Fruit fly (Drosophila melanogaster) whole organism, pupa: Measurements from ENCODE around the gene TwdlV.

ENCODE experiments used
- CG10348 ChIP-seq: fragments of 200-800 bp; sonication (Bioruptor generic); IDR thresholded peaks from 2 replicates; pipeline ENCODE4 v1.3.6; 2022; ENCODE audit warnings: missing biosample characterization, missing genetic modification characterization
- CG12605 ChIP-seq: fragments of 200-800 bp; sonication (Bioruptor generic); IDR thresholded peaks from 2 replicates; pipeline ENCODE4 v1.3.6; 2022; ENCODE audit warnings: missing biosample characterization, missing genetic modification characterization
- CG13204 ChIP-seq: fragments of 200-800 bp; sonication (Bioruptor generic); optimal IDR thresholded peaks from 2 replicates; lab custom pipeline; 2018; ENCODE audit warnings: missing biosample characterization, mild to moderate bottlenecking, missing genetic modification characterization, moderate library complexity
- CG14655 ChIP-seq: fragments of 200-800 bp; sonication (Bioruptor generic); optimal IDR thresholded peaks from 3 replicates; lab custom pipeline; 2017; ENCODE audit warnings: mild to moderate bottlenecking, missing biosample characterization, missing genetic modification reagents, missing genetic modification characterization
- CG15710 ChIP-seq: fragments of 200-800 bp; sonication (Bioruptor generic); optimal IDR thresholded peaks from 2 replicates; lab custom pipeline; 2018; ENCODE audit warnings: missing biosample characterization, mild to moderate bottlenecking, missing genetic modification characterization, moderate library complexity
- CG17806 ChIP-seq: fragments of 200-800 bp; sonication (Bioruptor generic); optimal IDR thresholded peaks from 2 replicates; lab custom pipeline; 2018; ENCODE audit warnings: missing biosample characterization, mild to moderate bottlenecking, missing genetic modification characterization, moderate library complexity
- CG32121 ChIP-seq: fragments of 200-800 bp; sonication (Bioruptor generic); IDR thresholded peaks from 2 replicates; pipeline ENCODE4 v1.3.6; 2022; ENCODE audit warnings: missing biosample characterization, missing genetic modification characterization
- CG34367 ChIP-seq: fragments of 200-800 bp; sonication (Bioruptor generic); optimal IDR thresholded peaks from 2 replicates; lab custom pipeline; 2018; ENCODE audit warnings: missing biosample characterization, mild to moderate bottlenecking, missing genetic modification characterization
- CG4496 ChIP-seq: fragments of 200-800 bp; sonication (Bioruptor generic); IDR thresholded peaks from 3 replicates; pipeline ENCODE4 v1.3.6; 2022; ENCODE audit warnings: missing biosample characterization, missing genetic modification characterization
- CG8159 ChIP-seq: fragments of 200-800 bp; sonication (Bioruptor generic); optimal IDR thresholded peaks from 3 replicates; lab custom pipeline; 2018; ENCODE audit warnings: missing biosample characterization, mild to moderate bottlenecking, missing genetic modification characterization, moderate library complexity
- CG8301 ChIP-seq: fragments of 200-800 bp; sonication (Bioruptor generic); optimal IDR thresholded peaks from 2 replicates; lab custom pipeline; 2018; ENCODE audit warnings: missing biosample characterization, mild to moderate bottlenecking, missing genetic modification characterization
- CG9948 ChIP-seq: fragments of 200-800 bp; sonication (Bioruptor generic); optimal IDR thresholded peaks from 2 replicates; lab custom pipeline; 2018; ENCODE audit warnings: missing biosample characterization, mild to moderate bottlenecking, missing genetic modification characterization, moderate library complexity
- D1 ChIP-seq: fragments of 200-800 bp; sonication (Bioruptor generic); optimal IDR thresholded peaks from 2 replicates; lab custom pipeline; 2018; ENCODE audit warnings: missing biosample characterization, mild to moderate bottlenecking, missing genetic modification characterization, moderate library complexity
- EcR ChIP-seq: fragments of 200-800 bp; sonication (Bioruptor generic); optimal IDR thresholded peaks from 3 replicates; lab custom pipeline; 2019; ENCODE audit warnings: missing biosample characterization, missing genetic modification characterization, mild to moderate bottlenecking, moderate library complexity, missing genetic modification reagents
- Ets98B ChIP-seq: fragments of 200-800 bp; sonication (Bioruptor generic); IDR thresholded peaks from 2 replicates; pipeline ENCODE4 v1.3.6; 2022; ENCODE audit warnings: missing biosample characterization, missing genetic modification characterization
- Pif1A ChIP-seq: fragments of 200-800 bp; sonication (Bioruptor generic); optimal IDR thresholded peaks from 3 replicates; lab custom pipeline; 2016; ENCODE audit warnings: missing biosample characterization, missing genetic modification characterization
- Pif1B ChIP-seq: fragments of 200-800 bp; sonication (Bioruptor generic); optimal IDR thresholded peaks from 3 replicates; lab custom pipeline; 2016; ENCODE audit warnings: missing biosample characterization, missing genetic modification characterization
- Snoo ChIP-seq: fragments of 200-800 bp; sonication (Bioruptor generic); optimal IDR thresholded peaks from 3 replicates; lab custom pipeline; 2017; ENCODE audit warnings: missing biosample characterization, mild to moderate bottlenecking, missing genetic modification characterization, inconsistent platforms
- fd96Ca ChIP-seq: fragments of 200-800 bp; sonication (Bioruptor generic); IDR thresholded peaks from 3 replicates; pipeline ENCODE4 v1.3.6; 2022; ENCODE audit warnings: missing biosample characterization, missing genetic modification characterization
- gl ChIP-seq: fragments of 200-800 bp; sonication (Bioruptor generic); optimal IDR thresholded peaks from 2 replicates; lab custom pipeline; 2018; ENCODE audit warnings: missing biosample characterization, mild to moderate bottlenecking, missing genetic modification characterization
- rn ChIP-seq: fragments of 200-800 bp; sonication (Bioruptor generic); IDR thresholded peaks from 2 replicates; pipeline ENCODE4 v1.3.6; 2022; ENCODE audit warnings: missing biosample characterization, missing genetic modification characterization

The TwdlV gene

DNA sequence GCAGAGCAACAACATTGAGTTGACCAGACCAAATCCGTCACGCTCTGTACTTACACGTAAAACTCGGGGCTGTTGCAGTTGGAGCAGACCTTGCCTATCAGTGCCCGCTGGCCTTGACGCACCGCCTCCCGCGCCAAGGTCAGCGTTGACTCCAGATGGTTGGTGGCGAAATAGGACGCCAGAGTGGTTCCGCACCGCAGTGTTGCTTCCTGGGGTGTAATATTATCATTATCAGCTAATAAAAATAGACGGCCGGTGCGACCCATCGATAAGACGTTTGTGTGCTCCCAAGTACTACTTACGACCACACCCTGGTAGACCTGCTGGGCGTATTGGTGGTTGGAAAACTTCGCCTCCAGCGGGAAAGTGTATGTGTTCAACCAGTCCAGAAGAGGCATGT, 26.1 kb upstream of the TwdlV start:
- TF ChIP-seq fd96Ca (no peak), CG13204 (GFP tag; lab: Kevin White, UChicago) (peak; percentile 61)

DNA sequence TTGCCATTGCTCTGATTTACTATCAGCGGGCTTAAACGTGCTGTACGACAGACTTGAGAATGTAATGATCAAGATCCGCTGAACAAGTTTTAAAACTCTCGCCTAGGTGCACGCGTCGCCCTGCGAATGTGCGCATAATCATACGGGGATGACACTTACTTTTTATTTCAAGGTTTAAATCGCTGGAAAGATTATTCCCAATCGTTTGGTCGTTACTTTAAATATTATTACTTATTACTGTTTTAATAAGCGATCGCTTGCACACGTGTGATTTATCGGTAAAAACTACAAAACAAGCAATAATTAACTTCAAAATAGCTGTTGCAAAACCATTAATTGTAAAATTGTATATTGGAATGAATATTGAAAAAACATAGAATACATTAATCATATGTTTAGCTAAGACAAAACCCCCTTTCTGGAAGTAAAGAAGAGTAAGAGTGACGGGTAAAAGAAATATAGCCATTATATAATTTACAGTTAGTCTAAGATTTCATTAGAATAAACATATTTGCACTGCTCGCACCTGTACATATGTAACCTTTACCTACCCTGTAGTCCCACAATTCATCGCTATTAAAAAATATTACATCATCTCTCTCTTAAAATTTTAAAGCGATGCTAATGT, 25.3 kb upstream of the TwdlV start, which contains the start of gene DhpD:
DhpD (minus strand) TSS at position 102 of the 628 bp plus-strand sequence.
- TF ChIP-seq D1 (tag; lab: Kevin White, UChicago) (peak; percentile 59), Snoo (tag; lab: Kevin White, UChicago) (peak; percentile 80), CG8159 (tag; lab: Kevin White, UChicago) (peak; percentile 76), rn (GFP tag; lab: Robert Waterston, UW) (no peak), CG4496 (peak; percentile 87), CG12605 (GFP tag; lab: Robert Waterston, UW) (peak; percentile 63), CG10348 (GFP tag; lab: Robert Waterston, UW) (no peak), Ets98B (GFP tag; lab: Robert Waterston, UW) (peak; percentile 79), gl (tag; lab: Kevin White, UChicago) (peak; percentile 35), EcR (no peak), CG34367 (tag; lab: Kevin White, UChicago) (peak; percentile 50), CG15710 (peak; percentile 80), CG13204 (GFP tag; lab: Kevin White, UChicago) (peak; percentile 2), Pif1A (GFP tag; lab: Kevin White, UChicago) (no peak), CG9948 (tag; lab: Kevin White, UChicago) (peak; percentile 55), CG14655 (GFP tag; lab: Kevin White, UChicago) (no peak), CG17806 (tag; lab: Kevin White, UChicago) (peak; percentile 79), CG8301 (tag; lab: Kevin White, UChicago) (no peak), CG32121 (GFP tag; lab: Robert Waterston, UW) (peak; percentile 77), fd96Ca (no peak; the same call in 2 of the 3 replicates), Pif1B (GFP tag; lab: Kevin White, UChicago) (peak; percentile 73)

DNA sequence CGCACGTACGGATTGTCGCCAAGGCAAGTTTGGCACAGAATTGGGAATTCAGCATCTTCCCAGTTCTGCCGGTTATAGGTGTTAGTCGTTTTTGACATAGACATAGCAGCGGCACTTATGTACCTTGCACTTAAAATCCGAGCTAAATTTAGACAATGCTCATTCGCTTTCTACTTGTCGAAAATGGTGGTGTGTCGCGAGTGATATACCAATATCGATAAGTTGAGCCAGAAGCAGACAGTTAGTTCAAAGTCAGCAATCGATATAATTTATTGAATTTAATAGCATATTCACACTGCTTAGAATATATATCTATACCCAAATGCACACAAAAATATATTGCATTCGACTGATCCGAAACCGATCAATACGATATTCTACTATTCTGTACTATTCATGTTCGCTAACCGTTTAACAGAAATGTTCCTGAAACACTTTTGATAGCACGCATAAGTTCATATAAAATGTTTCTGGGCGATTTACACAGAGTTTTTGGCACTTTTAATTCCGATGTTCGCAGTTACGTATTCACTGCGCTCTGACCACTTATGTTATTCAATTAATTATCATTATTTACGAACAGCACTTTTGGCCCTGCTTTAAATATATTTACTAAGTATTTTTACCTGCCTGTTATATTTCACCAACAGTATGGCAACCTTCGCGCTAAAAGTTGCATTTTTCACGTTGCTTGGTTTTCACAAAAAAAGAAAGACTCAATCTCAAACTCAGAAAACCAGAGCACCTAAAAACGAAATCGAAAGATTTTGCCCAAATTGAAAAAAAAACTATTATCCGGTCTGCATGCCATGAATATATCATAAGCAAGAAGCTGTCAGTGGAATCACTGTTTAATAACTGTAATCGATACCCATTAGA, 22.1 kb upstream of the TwdlV start, which contains the start of gene CG14641:
CG14641 (minus strand) TSS at position 204 of the 879 bp plus-strand sequence.
- TF ChIP-seq D1 (tag; lab: Kevin White, UChicago): no peak
- TF ChIP-seq CG14655 (GFP tag; lab: Kevin White, UChicago): no peak
- no peak for TF ChIP-seq Pif1A (GFP tag; lab: Kevin White, UChicago)
- peak; percentile 6 for TF ChIP-seq CG15710
- no peak for TF ChIP-seq Pif1B (GFP tag; lab: Kevin White, UChicago)
- peak; percentile 1 for TF ChIP-seq CG8159 (tag; lab: Kevin White, UChicago)
- TF ChIP-seq fd96Ca: no peak

DNA sequence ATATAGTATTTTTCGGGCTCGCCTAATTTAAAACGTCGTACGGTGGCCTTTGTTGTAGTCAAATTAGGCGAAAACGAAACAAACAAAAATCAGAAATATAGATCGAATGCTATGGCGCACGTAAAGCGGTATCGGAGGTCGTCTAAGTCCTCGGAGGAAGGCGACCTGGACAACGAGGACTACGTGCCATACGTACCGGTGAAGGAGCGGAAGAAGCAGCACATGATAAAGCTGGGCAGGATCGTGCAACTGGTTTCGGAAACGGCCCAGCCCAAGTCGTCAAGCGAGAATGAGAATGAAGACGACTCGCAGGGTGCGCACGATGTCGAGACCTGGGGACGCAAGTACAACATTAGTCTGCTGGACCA, 21.5 kb upstream of the TwdlV start, which contains the start of gene abs:
abs (plus strand) TSS at position 30 of the 368 bp plus-strand sequence.
- TF ChIP-seq Snoo (tag; lab: Kevin White, UChicago) (no peak), CG15710 (no peak), EcR (no peak), CG14655 (GFP tag; lab: Kevin White, UChicago) (no peak), rn (GFP tag; lab: Robert Waterston, UW) (no peak), CG8159 (tag; lab: Kevin White, UChicago) (no peak), Pif1A (GFP tag; lab: Kevin White, UChicago) (no peak), fd96Ca (no peak), CG34367 (tag; lab: Kevin White, UChicago) (no peak), D1 (tag; lab: Kevin White, UChicago) (no peak), CG12605 (GFP tag; lab: Robert Waterston, UW) (no peak), Pif1B (GFP tag; lab: Kevin White, UChicago) (no peak), gl (tag; lab: Kevin White, UChicago) (no peak), CG13204 (GFP tag; lab: Kevin White, UChicago) (no peak), CG10348 (GFP tag; lab: Robert Waterston, UW) (no peak), CG4496 (no peak), CG8301 (tag; lab: Kevin White, UChicago) (no peak), CG17806 (tag; lab: Kevin White, UChicago) (no peak)

DNA sequence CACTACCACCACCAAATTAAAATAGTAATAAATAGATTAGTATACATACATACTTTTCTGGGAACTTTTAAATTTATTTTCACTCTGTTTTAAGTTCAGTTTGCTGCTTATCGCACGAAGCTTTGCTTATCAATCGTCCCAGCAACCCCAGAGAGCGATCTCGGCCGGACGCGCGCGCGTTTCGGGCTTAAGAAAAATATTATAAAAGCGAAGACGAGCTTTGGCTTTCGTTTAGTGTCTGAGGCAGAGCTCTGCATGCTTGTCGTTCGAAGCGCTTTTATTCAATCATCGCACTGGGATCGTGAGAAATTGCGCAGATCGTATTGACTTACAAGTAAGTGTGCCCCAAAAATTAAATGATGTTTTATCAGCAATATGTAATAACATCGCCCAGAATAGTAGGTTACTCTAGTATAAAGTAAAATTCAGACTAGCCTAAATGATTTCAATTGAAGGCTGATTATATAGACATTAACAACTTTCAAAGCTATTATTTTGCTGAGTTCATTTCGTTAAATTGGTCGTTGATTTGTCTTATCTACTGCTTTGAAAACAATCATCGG, 19.4 kb upstream of the TwdlV start, which contains the start of gene Gel:
Gel (plus strand) TSS at position 227 of the 563 bp plus-strand sequence.
- TF ChIP-seq Ets98B (GFP tag; lab: Robert Waterston, UW) (no peak), fd96Ca (no peak), CG4496 (no peak)

DNA sequence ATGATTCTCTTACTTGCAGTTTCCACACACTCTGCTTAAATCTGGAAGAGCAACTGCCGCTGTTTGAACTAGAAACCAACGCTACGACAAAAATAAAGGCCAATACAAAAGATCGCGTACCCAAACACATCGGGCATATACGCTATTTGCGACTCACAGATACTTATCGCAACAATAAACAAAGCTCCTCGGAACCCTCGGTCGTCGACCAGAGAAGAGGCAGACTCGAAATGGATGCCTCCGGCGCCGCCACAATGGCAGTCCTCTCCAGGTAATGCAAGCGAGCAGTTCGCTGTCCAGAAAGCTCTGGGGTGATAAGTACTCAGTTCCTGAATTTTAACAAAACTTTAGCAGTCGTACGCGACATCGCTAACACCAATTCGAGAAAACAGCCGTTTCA, 18.0 kb upstream of the TwdlV start:
- TF ChIP-seq CG10348 (GFP tag; lab: Robert Waterston, UW) (no peak), fd96Ca (peak; percentile 11; the same call in 1 of the 3 replicates), Pif1B (GFP tag; lab: Kevin White, UChicago) (peak; percentile 38), Ets98B (GFP tag; lab: Robert Waterston, UW) (peak; percentile 48), CG12605 (GFP tag; lab: Robert Waterston, UW) (0 out of 2 replicates have a peak, but pooled peaks have one; percentile 24), gl (tag; lab: Kevin White, UChicago) (peak; percentile 38), CG8159 (tag; lab: Kevin White, UChicago) (no peak), EcR (peak; percentile 94), CG4496 (0 out of 3 replicates have a peak, but pooled peaks have one; percentile 42), Pif1A (GFP tag; lab: Kevin White, UChicago) (no peak), D1 (tag; lab: Kevin White, UChicago) (no peak)
